Worm (Caenorhabditis elegans) whole organism, L3 larva: ENCODE data around the gene somi-1.

Experiments
- R02D3.7 ChIP-seq: fragments of 150-350 bp; optimal IDR thresholded peaks from 2 replicates; lab custom pipeline; 2014; ENCODE audit warnings: missing biosample characterization, missing genetic modification characterization
- ZK546.5 ChIP-seq: sonication (generic microtip); optimal IDR thresholded peaks from 2 replicates; lab custom pipeline; 2017; ENCODE audit warnings: missing biosample characterization, missing genetic modification characterization
- ama-1 ChIP-seq: fragments of 150-350 bp; optimal IDR thresholded peaks from 2 replicates; lab custom pipeline; 2018
- ceh-28 ChIP-seq: fragments of 150-350 bp; optimal IDR thresholded peaks from 2 replicates; lab custom pipeline; 2014; ENCODE audit warnings: missing biosample characterization, missing genetic modification reagents, missing genetic modification characterization
- ceh-82 ChIP-seq: fragments of 150-350 bp; optimal IDR thresholded peaks from 2 replicates; lab custom pipeline; 2014; ENCODE audit warnings: missing biosample characterization, missing genetic modification characterization
- ceh-9 ChIP-seq: sonication (generic microtip); optimal IDR thresholded peaks from 2 replicates; lab custom pipeline; 2018; ENCODE audit warnings: missing biosample characterization, missing genetic modification characterization
- egl-27 ChIP-seq: sonication (generic microtip); optimal IDR thresholded peaks from 4 replicates; lab custom pipeline; 2017; ENCODE audit warnings: missing biosample characterization, missing genetic modification reagents, missing genetic modification characterization
- egl-5 ChIP-seq: fragments of 150-350 bp; optimal IDR thresholded peaks from 2 replicates; lab custom pipeline; 2017; ENCODE audit warnings: missing biosample characterization, missing genetic modification reagents, missing genetic modification characterization, inconsistent platforms
- elt-1 ChIP-seq: fragments of 150-350 bp; optimal IDR thresholded peaks from 2 replicates; lab custom pipeline; 2014; ENCODE audit warnings: missing biosample characterization, missing genetic modification characterization
- elt-3 ChIP-seq, 3 experiments: fragments of 150-350 bp in 1 of 3; sonication (generic microtip) in 2 of 3; optimal IDR thresholded peaks; 2 replicates in 2 of 3; 4 replicates in 1 of 3; lab custom pipeline; 2014 to 2017; ENCODE audit warnings: missing biosample characterization in 3 of 3, missing genetic modification characterization in 3 of 3
- eor-1 ChIP-seq, 2 experiments: fragments of 150-350 bp; optimal IDR thresholded peaks; 2 replicates each; lab custom pipeline; 2014 to 2018; ENCODE audit warnings: missing biosample characterization in 2 of 2, missing genetic modification characterization in 2 of 2
- fkh-10 ChIP-seq: sonication (generic microtip); optimal IDR thresholded peaks from 2 replicates; lab custom pipeline; 2017; ENCODE audit warnings: missing biosample characterization, missing genetic modification reagents, missing genetic modification characterization
- fkh-2 ChIP-seq: fragments of 150-350 bp; optimal IDR thresholded peaks from 2 replicates; lab custom pipeline; 2014; ENCODE audit warnings: missing biosample characterization, missing genetic modification reagents, missing genetic modification characterization
- jun-1 ChIP-seq: fragments of 150-350 bp; optimal IDR thresholded peaks from 2 replicates; lab custom pipeline; 2014; ENCODE audit warnings: missing biosample characterization, missing genetic modification reagents, missing genetic modification characterization
- lin-15B ChIP-seq: fragments of 150-350 bp; optimal IDR thresholded peaks from 2 replicates; lab custom pipeline; 2014; ENCODE audit warnings: missing biosample characterization, missing genetic modification characterization
- lin-39 ChIP-seq: fragments of 150-350 bp; optimal IDR thresholded peaks from 2 replicates; lab custom pipeline; 2018; ENCODE audit warnings: missing biosample characterization, missing genetic modification reagents, missing genetic modification characterization
- lsy-12 ChIP-seq: sonication (generic microtip); optimal IDR thresholded peaks from 2 replicates; lab custom pipeline; 2016; ENCODE audit warnings: mild to moderate bottlenecking, missing genetic modification characterization, missing compliant biosample characterization
- mdl-1 ChIP-seq: fragments of 150-350 bp; optimal IDR thresholded peaks from 2 replicates; lab custom pipeline; 2014; ENCODE audit warnings: missing biosample characterization, missing genetic modification characterization
- mml-1 ChIP-seq: fragments of 150-350 bp; sonication (generic microtip); optimal IDR thresholded peaks from 3 replicates; lab custom pipeline; 2014; ENCODE audit warnings: missing biosample characterization, missing genetic modification characterization
- nfya-1 ChIP-seq: sonication (generic microtip); optimal IDR thresholded peaks from 2 replicates; lab custom pipeline; 2017; ENCODE audit warnings: missing genetic modification characterization, mild to moderate bottlenecking, missing compliant biosample characterization, antibody characterized with exemption, moderate library complexity; ENCODE audit not compliant: insufficient read depth
- nhr-12 ChIP-seq: fragments of 150-350 bp; optimal IDR thresholded peaks from 2 replicates; lab custom pipeline; 2014; ENCODE audit warnings: missing biosample characterization, missing genetic modification characterization
- nhr-23 ChIP-seq: fragments of 150-350 bp; optimal IDR thresholded peaks from 2 replicates; lab custom pipeline; 2014; ENCODE audit warnings: missing biosample characterization, missing genetic modification reagents, missing genetic modification characterization
- nhr-237 ChIP-seq: fragments of 150-350 bp; optimal IDR thresholded peaks from 2 replicates; lab custom pipeline; 2014; ENCODE audit warnings: missing biosample characterization, missing genetic modification characterization
- nhr-25 ChIP-seq: sonication (generic microtip); optimal IDR thresholded peaks from 2 replicates; lab custom pipeline; 2017; ENCODE audit warnings: missing biosample characterization, missing genetic modification characterization
- nhr-43 ChIP-seq: sonication (generic microtip); optimal IDR thresholded peaks from 2 replicates; lab custom pipeline; 2016; ENCODE audit warnings: mild to moderate bottlenecking, missing genetic modification characterization, missing compliant biosample characterization; ENCODE audit not compliant: poor library complexity, severe bottlenecking
- nhr-67 ChIP-seq: fragments of 150-350 bp; optimal IDR thresholded peaks from 2 replicates; lab custom pipeline; 2014; ENCODE audit warnings: missing biosample characterization, missing genetic modification characterization
- nhr-76 ChIP-seq: fragments of 150-350 bp; sonication (generic microtip); optimal IDR thresholded peaks from 5 replicates; lab custom pipeline; 2014; ENCODE audit warnings: missing biosample characterization, missing genetic modification characterization
- nhr-77 ChIP-seq: fragments of 150-350 bp; optimal IDR thresholded peaks from 2 replicates; lab custom pipeline; 2014; ENCODE audit warnings: missing biosample characterization, missing genetic modification characterization
- pha-4 ChIP-seq: fragments of 150-350 bp; optimal IDR thresholded peaks from 2 replicates; lab custom pipeline; 2014; ENCODE audit warnings: missing biosample characterization, missing genetic modification reagents, missing genetic modification characterization
- pqm-1 ChIP-seq: fragments of 150-350 bp; optimal IDR thresholded peaks from 2 replicates; lab custom pipeline; 2017; ENCODE audit warnings: missing biosample characterization, missing genetic modification characterization, inconsistent platforms
- skn-1 ChIP-seq: fragments of 150-350 bp; optimal IDR thresholded peaks from 2 replicates; lab custom pipeline; 2014; ENCODE audit warnings: missing biosample characterization, missing genetic modification characterization
- snpc-4 ChIP-seq: fragments of 150-350 bp; optimal IDR thresholded peaks from 2 replicates; lab custom pipeline; 2014; ENCODE audit warnings: missing biosample characterization, missing genetic modification characterization
- tbx-2 ChIP-seq: sonication (generic microtip); optimal IDR thresholded peaks from 2 replicates; lab custom pipeline; 2016; ENCODE audit warnings: mild to moderate bottlenecking, missing genetic modification characterization, missing compliant biosample characterization
- unc-62 ChIP-seq: fragments of 150-350 bp; sonication (generic microtip); optimal IDR thresholded peaks from 4 replicates; lab custom pipeline; 2014; ENCODE audit warnings: missing biosample characterization, missing genetic modification reagents, missing genetic modification characterization
- ztf-11 ChIP-seq: fragments of 150-350 bp; optimal IDR thresholded peaks from 2 replicates; lab custom pipeline; 2014; ENCODE audit warnings: missing biosample characterization, missing genetic modification characterization
- ztf-4 ChIP-seq: fragments of 150-350 bp; optimal IDR thresholded peaks from 2 replicates; lab custom pipeline; 2014; ENCODE audit warnings: missing biosample characterization, missing genetic modification characterization

somi-1 gene

DNA sequence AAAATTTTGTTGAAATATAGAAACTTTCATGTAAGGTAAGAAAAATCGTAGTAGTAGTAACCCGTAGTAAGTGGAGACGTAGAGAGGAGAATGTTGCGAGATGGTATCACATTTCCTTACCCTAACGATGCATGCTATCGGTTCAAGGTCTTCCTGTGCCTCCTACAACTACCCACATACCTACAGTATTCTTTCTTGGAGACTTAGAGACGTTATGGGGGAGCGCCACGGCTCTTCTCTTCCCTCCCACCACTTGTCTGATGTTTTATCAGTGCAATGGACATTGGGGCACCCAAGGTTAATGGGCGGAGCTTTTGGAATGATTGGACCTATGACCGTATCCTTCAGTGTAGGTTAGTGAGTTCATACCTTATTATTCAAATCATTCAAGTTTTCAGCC, 259 bp downstream of the somi-1 start:
- TF ChIP-seq nfya-1 (tag; lab: Kevin White, UChicago) = peak; percentile 56
- TF ChIP-seq nhr-25 (tag; lab: Kevin White, UChicago) = peak; percentile 63
- TF ChIP-seq tbx-2 (tag; lab: Kevin White, UChicago) = no peak
- peak; percentile 26 for TF ChIP-seq nhr-43

- TF ChIP-seq nfya-1 (tag; lab: Kevin White, UChicago) (peak; percentile 8), fkh-2 (no peak), ceh-28 (tag; lab: Kevin White, UChicago) (peak; percentile 12), unc-62 (no peak), nhr-25 (tag; lab: Kevin White, UChicago) (peak; percentile 67), nhr-12 (tag; lab: Kevin White, UChicago) (no peak), lin-39 (tag; lab: Kevin White, UChicago) (no peak), lsy-12 (no peak), nhr-23 (tag; lab: Kevin White, UChicago) (peak; percentile 62), eor-1 (tag; optimal IDR thresholded peaks at IDR 0.05; lab: Kevin White, UChicago) (no peak), ZK546.5 (tag; lab: Kevin White, UChicago) (no peak), fkh-10 (GFP tag; lab: Kevin White, UChicago) (no peak), lin-15B (no peak), nhr-67 (tag; lab: Kevin White, UChicago) (no peak), ama-1 (lab: Kevin White, UChicago) (no peak), pqm-1 (tag; lab: Kevin White, UChicago) (no peak), elt-3 (tag; optimal IDR thresholded peaks at IDR 0.05; lab: Kevin White, UChicago) (peak in 2 of 3 experiments; percentile 66 to 80), egl-27 (tag; lab: Kevin White, UChicago) (no peak), nhr-43 (peak; percentile 13), snpc-4 (tag; lab: Kevin White, UChicago) (no peak)
Observed at ce11 chrV:13389454-13389853, 1.7 kb downstream of the somi-1 start.

- no peak for TF ChIP-seq fkh-2
- TF ChIP-seq lin-15B = no peak
- no peak for TF ChIP-seq mdl-1 (tag; lab: Kevin White, UChicago)
- TF ChIP-seq mml-1 (tag; lab: Kevin White, UChicago) = no peak
- no peak for TF ChIP-seq nhr-43
- no peak for TF ChIP-seq pha-4 (tag; lab: Kevin White, UChicago)
- TF ChIP-seq elt-1 (tag; lab: Kevin White, UChicago) = no peak
- no peak for TF ChIP-seq nhr-76
- no peak for TF ChIP-seq nhr-237
- no peak for TF ChIP-seq eor-1 (tag; optimal IDR thresholded peaks at IDR 0.05; lab: Kevin White, UChicago)
- no peak for TF ChIP-seq nhr-23 (tag; lab: Kevin White, UChicago)
- no peak for TF ChIP-seq tbx-2 (tag; lab: Kevin White, UChicago)
- TF ChIP-seq lsy-12 = no peak
Observed at ce11 chrV:13388961-13389360, 2.2 kb downstream of the somi-1 start.

- TF ChIP-seq nhr-12 (tag; lab: Kevin White, UChicago) (no peak), R02D3.7 (tag; lab: Kevin White, UChicago) (no peak), skn-1 (tag; lab: Kevin White, UChicago) (no peak), nhr-77 (no peak), lsy-12 (no peak), ceh-28 (tag; lab: Kevin White, UChicago) (no peak), ztf-11 (tag; lab: Kevin White, UChicago) (no peak), fkh-2 (no peak), nfya-1 (tag; lab: Kevin White, UChicago) (no peak)
Observed at ce11 chrV:13387472-13387871, 3.7 kb downstream of the somi-1 start.

DNA sequence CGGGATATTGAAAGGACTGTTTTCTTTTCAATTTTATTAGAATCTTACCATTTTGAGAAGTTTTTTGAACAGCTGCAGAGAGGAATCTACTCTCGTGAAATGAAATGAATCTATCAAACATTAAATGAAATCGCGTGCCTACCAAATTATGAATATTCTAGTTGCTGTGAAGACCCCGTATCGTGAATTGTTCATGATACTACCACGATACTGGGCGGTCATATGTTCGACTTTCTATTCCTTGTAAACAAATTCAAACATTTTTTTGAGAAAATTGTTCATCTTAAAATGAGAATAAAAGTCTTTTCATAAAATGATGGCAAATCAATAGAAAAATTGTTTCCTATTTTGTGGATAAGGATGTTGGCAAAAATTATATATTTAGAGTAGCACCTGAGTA, 5.4 kb downstream of the somi-1 start, which contains the start of gene gcy-34:
TSS of gene gcy-34 (minus strand) at position 101 of the 400 bp plus-strand sequence.
- no peak for TF ChIP-seq ceh-28 (tag; lab: Kevin White, UChicago)
- TF ChIP-seq mml-1 (tag; lab: Kevin White, UChicago) = no peak
- TF ChIP-seq nhr-25 (tag; lab: Kevin White, UChicago) = no peak
- TF ChIP-seq ceh-82 (tag; lab: Kevin White, UChicago) = no peak
- TF ChIP-seq nhr-12 (tag; lab: Kevin White, UChicago) = no peak
- no peak for TF ChIP-seq egl-5
- TF ChIP-seq ztf-4 (tag; lab: Kevin White, UChicago) = no peak
- TF ChIP-seq ceh-9 = no peak
- TF ChIP-seq nhr-76 = no peak
- TF ChIP-seq ama-1 (lab: Kevin White, UChicago) = no peak
- no peak for TF ChIP-seq skn-1 (tag; lab: Kevin White, UChicago)
- TF ChIP-seq ztf-11 (tag; lab: Kevin White, UChicago) = no peak
- TF ChIP-seq nhr-237 = no peak
- TF ChIP-seq nhr-23 (tag; lab: Kevin White, UChicago) = no peak
- TF ChIP-seq lin-15B = no peak
- no peak for TF ChIP-seq jun-1 (tag; lab: Kevin White, UChicago)
- TF ChIP-seq, all 47 proteins: peak for 0
